Worm (Caenorhabditis elegans) whole organism, early embryonic: Measurements from ENCODE around the gene F10E9.7.

Experiments
- aly-1 ChIP-seq: sonication (generic microtip); optimal IDR thresholded peaks from 2 replicates; lab custom pipeline; 2016; ENCODE audit warnings: missing genetic modification characterization, missing compliant biosample characterization
- ama-1 ChIP-seq: fragments of 150-350 bp; optimal IDR thresholded peaks from 2 replicates; lab custom pipeline; 2014
- ceh-36 ChIP-seq: sonication (generic microtip); optimal IDR thresholded peaks from 2 replicates; lab custom pipeline; 2016; ENCODE audit warnings: missing genetic modification characterization, inconsistent platforms, missing compliant biosample characterization
- hnd-1 ChIP-seq: sonication (generic microtip); optimal IDR thresholded peaks from 2 replicates; lab custom pipeline; 2016; ENCODE audit warnings: missing genetic modification characterization, missing compliant biosample characterization
- sea-1 ChIP-seq: fragments of 200-800 bp; sonication (Bioruptor generic); conservative IDR thresholded peaks from 2 replicates; pipeline ENCODE4 v1.3.6; 2022; ENCODE audit warnings: missing genetic modification characterization, missing compliant biosample characterization
- tbx-11 ChIP-seq: fragments of 200-800 bp; sonication (Bioruptor generic); IDR thresholded peaks from 2 replicates; pipeline ENCODE4 v1.3.6; 2022; ENCODE audit warnings: missing genetic modification characterization, missing compliant biosample characterization
- tra-4 ChIP-seq: sonication (generic microtip); optimal IDR thresholded peaks from 2 replicates; lab custom pipeline; 2017; ENCODE audit warnings: missing genetic modification characterization, missing compliant biosample characterization

- TF ChIP-seq ama-1 (lab: Kevin White, UChicago), result no peak
- no peak for TF ChIP-seq tbx-11 (GFP tag; lab: Robert Waterston, UW)
- no peak for TF ChIP-seq tra-4 (tag; lab: Kevin White, UChicago)
- TF ChIP-seq hnd-1 (tag; lab: Kevin White, UChicago), result no peak
- no peak for TF ChIP-seq aly-1
- TF ChIP-seq sea-1 (GFP tag; lab: Robert Waterston, UW), result no peak
- TF ChIP-seq ceh-36 (tag; lab: Kevin White, UChicago), result no peak
Measured at ce11 chrIII:8278801-8279200, 28.4 kb downstream of the F10E9.7 start, which contains the start of gene mig-10.
